Fruit fly (Drosophila melanogaster): Measurements from ENCODE around the gene Gr64c.

dm6 chr3L:4070221-4070995, 42.0 kb downstream of the Gr64c start:
- TF ChIP-seq psq (GFP tag; optimal IDR thresholded peaks at IDR 0.05) (peak; percentile 41), CG31388 (GFP tag; optimal IDR thresholded peaks at IDR 0.05) (peak; percentile 53), Ravus (GFP tag; IDR thresholded peaks at IDR 0.05) (peak; percentile 85)

Measured in whole organism, embryonic.